Worm (Caenorhabditis elegans) whole organism, late embryonic: Measurements from ENCODE around the gene srbc-5.

Experiments used
- C38D4.7 ChIP-seq: fragments of 200-800 bp; sonication (Bioruptor generic); optimal IDR thresholded peaks from 2 replicates; lab custom pipeline; 2018; ENCODE audit warnings: mild to moderate bottlenecking, missing genetic modification characterization, moderate library complexity, missing compliant biosample characterization
- F13H6.1 ChIP-seq: sonication (generic microtip); optimal IDR thresholded peaks from 2 replicates; lab custom pipeline; 2016; ENCODE audit warnings: missing genetic modification characterization, missing compliant biosample characterization
- K02D7.2 ChIP-seq: sonication (generic microtip); optimal IDR thresholded peaks from 2 replicates; lab custom pipeline; 2017; ENCODE audit warnings: mild to moderate bottlenecking, missing genetic modification characterization, missing compliant biosample characterization
- K09A11.1 ChIP-seq: sonication (generic microtip); optimal IDR thresholded peaks from 2 replicates; lab custom pipeline; 2017; ENCODE audit warnings: antibody characterized with exemption, mild to moderate bottlenecking, missing genetic modification characterization, missing compliant biosample characterization; ENCODE audit not compliant: insufficient read depth
- Y22D7AL.16 ChIP-seq: sonication (generic microtip); optimal IDR thresholded peaks from 2 replicates; lab custom pipeline; 2016; ENCODE audit warnings: missing genetic modification characterization, missing compliant biosample characterization
- ahr-1 ChIP-seq: sonication (generic microtip); optimal IDR thresholded peaks from 2 replicates; lab custom pipeline; 2016; ENCODE audit warnings: missing genetic modification characterization, missing compliant biosample characterization
- ama-1 ChIP-seq: fragments of 150-350 bp; optimal IDR thresholded peaks from 2 replicates; lab custom pipeline; 2014
- ceh-18 ChIP-seq: sonication (generic microtip); optimal IDR thresholded peaks from 2 replicates; lab custom pipeline; 2016; ENCODE audit warnings: missing genetic modification characterization, missing compliant biosample characterization
- ceh-19 ChIP-seq: fragments of 200-800 bp; sonication (Bioruptor generic); optimal IDR thresholded peaks from 2 replicates; lab custom pipeline; 2018; ENCODE audit warnings: mild to moderate bottlenecking, missing genetic modification characterization, missing compliant biosample characterization
- ceh-2 ChIP-seq: sonication (generic microtip); optimal IDR thresholded peaks from 2 replicates; lab custom pipeline; 2016; ENCODE audit warnings: missing genotype, missing genetic modification characterization, missing compliant biosample characterization
- ceh-22 ChIP-seq: sonication (generic microtip); optimal IDR thresholded peaks from 2 replicates; lab custom pipeline; 2017; ENCODE audit warnings: missing biosample characterization, missing genetic modification characterization
- ceh-24 ChIP-seq: sonication (generic microtip); optimal IDR thresholded peaks from 2 replicates; lab custom pipeline; 2016; ENCODE audit warnings: mild to moderate bottlenecking, missing genetic modification characterization, missing compliant biosample characterization
- ceh-31 ChIP-seq: sonication (generic microtip); optimal IDR thresholded peaks from 2 replicates; lab custom pipeline; 2016; ENCODE audit warnings: missing genetic modification characterization, missing compliant biosample characterization
- ceh-34 ChIP-seq: sonication (generic microtip); optimal IDR thresholded peaks from 2 replicates; lab custom pipeline; 2016; ENCODE audit warnings: mild to moderate bottlenecking, missing genetic modification characterization, missing compliant biosample characterization
- ceh-48 ChIP-seq: sonication (generic microtip); optimal IDR thresholded peaks from 2 replicates; lab custom pipeline; 2016; ENCODE audit warnings: missing genetic modification characterization, inconsistent platforms, missing compliant biosample characterization
- ceh-6 ChIP-seq: fragments of 200-800 bp; sonication (Bioruptor generic); optimal IDR thresholded peaks from 2 replicates; lab custom pipeline; 2018; ENCODE audit warnings: mild to moderate bottlenecking, missing genetic modification characterization, missing compliant biosample characterization
- ceh-9 ChIP-seq: sonication (generic microtip); optimal IDR thresholded peaks from 2 replicates; lab custom pipeline; 2016; ENCODE audit warnings: mild to moderate bottlenecking, missing genetic modification characterization, inconsistent platforms, missing compliant biosample characterization
- che-1 ChIP-seq: sonication (generic microtip); optimal IDR thresholded peaks from 2 replicates; lab custom pipeline; 2016; ENCODE audit warnings: mild to moderate bottlenecking, missing genetic modification characterization, missing compliant biosample characterization
- dmd-4 ChIP-seq: sonication (generic microtip); optimal IDR thresholded peaks from 2 replicates; lab custom pipeline; 2016; ENCODE audit warnings: borderline replicate concordance, missing genetic modification characterization, missing compliant biosample characterization
- dve-1 ChIP-seq: sonication (generic microtip); optimal IDR thresholded peaks from 2 replicates; lab custom pipeline; 2017; ENCODE audit warnings: antibody characterized with exemption, mild to moderate bottlenecking, missing genetic modification characterization, missing compliant biosample characterization
- elt-2 ChIP-seq: sonication (generic microtip); optimal IDR thresholded peaks from 2 replicates; lab custom pipeline; 2016; ENCODE audit warnings: missing genetic modification reagents, missing genetic modification characterization, missing compliant biosample characterization
- elt-4 ChIP-seq: sonication (generic microtip); optimal IDR thresholded peaks from 2 replicates; lab custom pipeline; 2016; ENCODE audit warnings: missing genetic modification characterization, missing compliant biosample characterization
- ets-4 ChIP-seq: sonication (generic microtip); optimal IDR thresholded peaks from 2 replicates; lab custom pipeline; 2016; ENCODE audit warnings: missing genetic modification characterization, missing compliant biosample characterization
- eyg-1 ChIP-seq: sonication (generic microtip); optimal IDR thresholded peaks from 2 replicates; lab custom pipeline; 2016; ENCODE audit warnings: missing genotype, missing genetic modification characterization, missing compliant biosample characterization
- fkh-10 ChIP-seq: fragments of 150-350 bp; optimal IDR thresholded peaks from 2 replicates; lab custom pipeline; 2014; ENCODE audit warnings: missing biosample characterization, missing genetic modification reagents, missing genetic modification characterization
- gmeb-2 ChIP-seq: sonication (generic microtip); optimal IDR thresholded peaks from 2 replicates; lab custom pipeline; 2016; ENCODE audit warnings: missing genetic modification characterization, inconsistent platforms, missing compliant biosample characterization
- hlh-13 ChIP-seq: fragments of 200-800 bp; sonication (Bioruptor generic); optimal IDR thresholded peaks from 2 replicates; lab custom pipeline; 2018; ENCODE audit warnings: mild to moderate bottlenecking, missing genetic modification characterization, missing compliant biosample characterization
- hlh-30 ChIP-seq: sonication (generic microtip); optimal IDR thresholded peaks from 2 replicates; lab custom pipeline; 2017; ENCODE audit warnings: antibody characterized with exemption, missing genetic modification characterization, missing compliant biosample characterization; ENCODE audit not compliant: insufficient read depth
- lim-6 ChIP-seq: sonication (generic microtip); optimal IDR thresholded peaks from 2 replicates; lab custom pipeline; 2016; ENCODE audit warnings: missing genetic modification characterization, missing compliant biosample characterization
- lin-11 ChIP-seq: fragments of 200-800 bp; sonication (Bioruptor generic); optimal IDR thresholded peaks from 2 replicates; lab custom pipeline; 2018; ENCODE audit warnings: mild to moderate bottlenecking, missing genetic modification characterization, missing compliant biosample characterization
- madf-2 ChIP-seq: sonication (generic microtip); optimal IDR thresholded peaks from 2 replicates; lab custom pipeline; 2017; ENCODE audit warnings: missing genetic modification characterization, missing compliant biosample characterization
- nfya-1 ChIP-seq: sonication (generic microtip); optimal IDR thresholded peaks from 2 replicates; lab custom pipeline; 2017; ENCODE audit warnings: missing genetic modification characterization, mild to moderate bottlenecking, missing compliant biosample characterization, antibody characterized with exemption, moderate library complexity
- nhr-11 ChIP-seq: fragments of 150-350 bp; optimal IDR thresholded peaks from 2 replicates; lab custom pipeline; 2014; ENCODE audit warnings: missing biosample characterization, missing genetic modification characterization
- nhr-232 ChIP-seq: sonication (generic microtip); optimal IDR thresholded peaks from 2 replicates; lab custom pipeline; 2016; ENCODE audit warnings: missing genetic modification characterization, missing compliant biosample characterization
- odd-2 ChIP-seq: sonication (generic microtip); optimal IDR thresholded peaks from 2 replicates; lab custom pipeline; 2017; ENCODE audit warnings: antibody characterized with exemption, mild to moderate bottlenecking, missing genetic modification characterization, missing compliant biosample characterization
- pat-9 ChIP-seq: fragments of 200-800 bp; sonication (Bioruptor generic); optimal IDR thresholded peaks from 2 replicates; lab custom pipeline; 2018; ENCODE audit warnings: mild to moderate bottlenecking, missing genetic modification characterization, moderate library complexity, missing compliant biosample characterization
- pax-1 ChIP-seq: fragments of 150-350 bp; optimal IDR thresholded peaks from 2 replicates; lab custom pipeline; 2014; ENCODE audit warnings: missing biosample characterization, missing genetic modification characterization
- pha-2 ChIP-seq: sonication (generic microtip); optimal IDR thresholded peaks from 2 replicates; lab custom pipeline; 2017; ENCODE audit warnings: mild to moderate bottlenecking, missing genetic modification characterization, missing compliant biosample characterization
- pha-4 ChIP-seq: fragments of 150-350 bp; optimal IDR thresholded peaks from 2 replicates; lab custom pipeline; 2018; ENCODE audit warnings: missing biosample characterization, missing genetic modification reagents, missing genetic modification characterization
- ref-2 ChIP-seq: sonication (generic microtip); optimal IDR thresholded peaks from 2 replicates; lab custom pipeline; 2016; ENCODE audit warnings: missing genetic modification characterization, missing compliant biosample characterization
- rnt-1 ChIP-seq: sonication (generic microtip); optimal IDR thresholded peaks from 2 replicates; lab custom pipeline; 2016; ENCODE audit warnings: missing genetic modification characterization, missing compliant biosample characterization
- sox-4 ChIP-seq: sonication (generic microtip); optimal IDR thresholded peaks from 2 replicates; lab custom pipeline; 2017; ENCODE audit warnings: mild to moderate bottlenecking, missing genetic modification characterization, inconsistent platforms, missing compliant biosample characterization
- syd-9 ChIP-seq: sonication (generic microtip); optimal IDR thresholded peaks from 2 replicates; lab custom pipeline; 2016; ENCODE audit warnings: mild to moderate bottlenecking, missing genetic modification characterization, moderate library complexity, missing compliant biosample characterization
- tbx-7 ChIP-seq: sonication (generic microtip); optimal IDR thresholded peaks from 2 replicates; lab custom pipeline; 2016; ENCODE audit warnings: missing genotype, missing genetic modification characterization, missing compliant biosample characterization
- ttx-3 ChIP-seq: sonication (generic microtip); optimal IDR thresholded peaks from 2 replicates; lab custom pipeline; 2016; ENCODE audit warnings: missing genetic modification reagents, missing genetic modification characterization, missing compliant biosample characterization
- unc-3 ChIP-seq, 2 experiments: fragments of 200-800 bp in 1 of 2; sonication (Bioruptor generic) in 1 of 2; sonication (generic microtip) in 1 of 2; conservative IDR thresholded peaks in 1 of 2; optimal IDR thresholded peaks in 1 of 2; 2 replicates each; pipeline versions ENCODE4 v1.3.6 to Lab custom; 2016 to 2022; ENCODE audit warnings: missing compliant biosample characterization in 2 of 2, missing genetic modification characterization in 2 of 2, missing genetic modification reagents in 1 of 2
- zip-5 ChIP-seq: sonication (generic microtip); optimal IDR thresholded peaks from 2 replicates; lab custom pipeline; 2016; ENCODE audit warnings: missing genetic modification characterization, missing compliant biosample characterization
- ztf-16 ChIP-seq: sonication (generic microtip); optimal IDR thresholded peaks from 2 replicates; lab custom pipeline; 2017; ENCODE audit warnings: missing genetic modification characterization, missing compliant biosample characterization

srbc-5 gene

DNA sequence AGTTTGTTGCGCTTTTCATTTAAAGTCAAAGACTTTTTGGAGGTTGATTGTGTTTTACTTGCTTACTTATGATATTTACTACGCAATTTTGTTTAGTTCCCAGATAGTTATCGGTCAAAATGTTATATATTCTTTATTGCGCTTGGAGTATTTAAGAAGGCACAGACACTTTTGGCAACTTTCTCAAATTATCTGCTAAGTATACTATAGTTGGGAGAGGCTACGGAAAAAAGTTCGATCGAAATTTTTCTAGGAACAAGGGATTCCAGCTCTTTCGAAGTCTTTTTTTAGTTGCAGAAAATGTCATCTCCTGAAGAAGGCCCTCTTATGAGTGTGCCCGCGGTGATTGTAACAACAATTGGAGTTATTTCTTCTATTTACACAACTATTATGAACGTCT lies at the start of gene srbc-5:
TSS of gene srbc-5 (plus strand) at position 301 of the 400 bp plus-strand sequence.
- TF ChIP-seq pat-9 (tag; lab: Kevin White, UChicago): no peak
- no peak for TF ChIP-seq nfya-1 (tag; lab: Kevin White, UChicago)
- TF ChIP-seq ceh-9: no peak
- no peak for TF ChIP-seq hlh-30 (tag; lab: Kevin White, UChicago)
- no peak for TF ChIP-seq ceh-24 (tag; lab: Kevin White, UChicago)
- TF ChIP-seq madf-2 (tag; lab: Kevin White, UChicago): no peak
- no peak for TF ChIP-seq sox-4
- TF ChIP-seq ceh-18 (tag; lab: Kevin White, UChicago): no peak
- TF ChIP-seq tbx-7 (tag; lab: Kevin White, UChicago): no peak
- TF ChIP-seq C38D4.7 (GFP tag; lab: Kevin White, UChicago): no peak
- TF ChIP-seq K02D7.2 (tag; lab: Kevin White, UChicago): no peak
- TF ChIP-seq ets-4 (tag; lab: Kevin White, UChicago): no peak
- TF ChIP-seq ttx-3 (tag; lab: Kevin White, UChicago): no peak
- no peak for TF ChIP-seq elt-2
- no peak for TF ChIP-seq gmeb-2
- TF ChIP-seq dve-1 (tag; lab: Kevin White, UChicago): no peak
- TF ChIP-seq odd-2 (tag; lab: Kevin White, UChicago): no peak
- no peak for TF ChIP-seq ahr-1 (tag; lab: Kevin White, UChicago)
- no peak for TF ChIP-seq ceh-6

DNA sequence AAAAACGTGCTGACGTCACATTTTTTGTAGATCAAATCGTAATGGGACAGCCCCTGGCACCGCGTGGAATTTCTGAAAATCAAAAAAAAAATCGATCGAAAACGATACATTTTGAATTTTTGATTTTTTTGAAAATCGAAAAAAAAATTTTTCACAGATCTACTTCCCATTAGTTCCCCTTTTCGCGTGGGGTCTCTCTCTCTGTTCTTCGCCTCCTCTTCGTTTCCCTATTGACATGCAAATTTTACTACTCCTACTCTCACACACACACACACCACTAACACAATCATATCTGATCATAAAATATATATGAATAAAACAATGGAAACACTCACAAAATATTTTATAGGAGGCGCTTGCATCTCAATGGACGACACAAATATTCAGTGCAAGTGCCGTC lies 41.6 kb upstream of the srbc-5 start:
- TF ChIP-seq pha-2 (tag; lab: Kevin White, UChicago): no peak
- TF ChIP-seq ceh-34: no peak
- TF ChIP-seq Y22D7AL.16 (tag; lab: Kevin White, UChicago): no peak
- no peak for TF ChIP-seq gmeb-2
- TF ChIP-seq elt-4: no peak
- no peak for TF ChIP-seq dve-1 (tag; lab: Kevin White, UChicago)
- no peak for TF ChIP-seq pha-4 (tag; lab: Kevin White, UChicago)
- TF ChIP-seq K02D7.2 (tag; lab: Kevin White, UChicago): no peak
- no peak for TF ChIP-seq K09A11.1 (tag; lab: Kevin White, UChicago)
- no peak for TF ChIP-seq dmd-4
- TF ChIP-seq lin-11 (tag; lab: Kevin White, UChicago): no peak
- TF ChIP-seq nfya-1 (tag; lab: Kevin White, UChicago): no peak
- TF ChIP-seq pat-9 (tag; lab: Kevin White, UChicago): no peak
- TF ChIP-seq ceh-2 (tag; lab: Kevin White, UChicago): peak; percentile 47
- TF ChIP-seq ahr-1 (tag; lab: Kevin White, UChicago): no peak
- peak; percentile 29 for TF ChIP-seq lim-6
- TF ChIP-seq rnt-1 (tag; lab: Kevin White, UChicago): peak; percentile 12
- no peak for TF ChIP-seq syd-9 (tag; lab: Kevin White, UChicago)
- no peak for TF ChIP-seq ceh-19 (GFP tag; lab: Kevin White, UChicago)
- no peak for TF ChIP-seq nhr-232 (tag; lab: Kevin White, UChicago)
- TF ChIP-seq fkh-10: no peak
- no peak for TF ChIP-seq eyg-1
- TF ChIP-seq ceh-6: no peak
- no peak for TF ChIP-seq hlh-30 (tag; lab: Kevin White, UChicago)
- TF ChIP-seq ets-4 (tag; lab: Kevin White, UChicago): no peak
- TF ChIP-seq ceh-22 (tag; lab: Kevin White, UChicago): no peak
- no peak for TF ChIP-seq odd-2 (tag; lab: Kevin White, UChicago)
- TF ChIP-seq C38D4.7 (GFP tag; lab: Kevin White, UChicago): peak; percentile 26
- TF ChIP-seq ref-2 (tag; lab: Kevin White, UChicago): peak; percentile 60
- no peak for TF ChIP-seq sox-4
- no peak for TF ChIP-seq ceh-24 (tag; lab: Kevin White, UChicago)
- no peak for TF ChIP-seq ztf-16
- no peak for TF ChIP-seq pax-1 (tag; lab: Kevin White, UChicago)
- TF ChIP-seq ama-1 (lab: Kevin White, UChicago): no peak
- TF ChIP-seq madf-2 (tag; lab: Kevin White, UChicago): no peak
- no peak for TF ChIP-seq nhr-11
- TF ChIP-seq ceh-18 (tag; lab: Kevin White, UChicago): no peak
- no peak for TF ChIP-seq ceh-48 (tag; lab: Kevin White, UChicago)
- TF ChIP-seq che-1 (tag; lab: Kevin White, UChicago): no peak
- no peak for TF ChIP-seq F13H6.1
- TF ChIP-seq ceh-31 (tag; lab: Kevin White, UChicago): peak; percentile 76
- TF ChIP-seq zip-5 (tag; lab: Kevin White, UChicago): peak; percentile 64
- no peak for TF ChIP-seq unc-3 (GFP tag; conservative IDR thresholded peaks at IDR 0.05; lab: Robert Waterston, UW)
- no peak for TF ChIP-seq unc-3 (tag; optimal IDR thresholded peaks at IDR 0.05; lab: Kevin White, UChicago)
- no peak for TF ChIP-seq hlh-13
